Worm (Caenorhabditis elegans): ENCODE data around the gene apc-17.

apc-17 gene

ce11 chrII:11094431-11094830, 13.5 kb upstream of the apc-17 start (continued):
- TF ChIP-seq hsf-1 (GFP tag; IDR thresholded peaks at IDR 0.05) (no peak), madf-3 (GFP tag; IDR thresholded peaks at IDR 0.05) (no peak), ceh-91 (GFP tag; IDR thresholded peaks at IDR 0.05) (no peak), T26A5.8 (tag; optimal IDR thresholded peaks at IDR 0.05) (no peak), madf-10 (tag; optimal IDR thresholded peaks at IDR 0.05) (no peak), K12H6.12 (tag; optimal IDR thresholded peaks at IDR 0.05) (no peak)

- TF ChIP-seq fkh-3 (tag; optimal IDR thresholded peaks at IDR 0.05) (peak; percentile 16), let-607 (tag; optimal IDR thresholded peaks at IDR 0.05) (no peak), attf-3 (GFP tag; conservative IDR thresholded peaks at IDR 0.05) (no peak), pha-4 (tag; optimal IDR thresholded peaks at IDR 0.05) (no peak), hrde-1 (tag; optimal IDR thresholded peaks at IDR 0.05; ENCODE audit: borderline replicate concordance) (peak; percentile 51), snpc-4 (GFP tag; optimal IDR thresholded peaks at IDR 0.05) (no peak), snpc-4 (tag; optimal IDR thresholded peaks at IDR 0.05) (no peak), B0019.2 (GFP tag; conservative IDR thresholded peaks at IDR 0.05) (no peak), F39B2.1 (GFP tag; IDR thresholded peaks at IDR 0.05) (peak; percentile 67; the same call in 1 of the 2 replicates), lin-54 (GFP tag; optimal IDR thresholded peaks at IDR 0.05) (peak; percentile 41), ekl-4 (GFP tag; IDR thresholded peaks at IDR 0.05) (peak; percentile 75), lin-40 (tag; optimal IDR thresholded peaks at IDR 0.05) (no peak), K11D2.4 (GFP tag; IDR thresholded peaks at IDR 0.05) (no peak), lsl-1 (GFP tag; optimal IDR thresholded peaks at IDR 0.05) (peak; percentile 39), xnd-1 (tag; optimal IDR thresholded peaks at IDR 0.05) (peak; percentile 38), egl-44 (GFP tag; IDR thresholded peaks at IDR 0.05) (no peak), ztf-18 (tag; optimal IDR thresholded peaks at IDR 0.05) (peak; percentile 18), nhr-27 (tag; optimal IDR thresholded peaks at IDR 0.05) (no peak), atf-7 (tag; optimal IDR thresholded peaks at IDR 0.05) (no peak), hmg-1.2 (GFP tag; IDR thresholded peaks at IDR 0.05) (0 out of 2 replicates have a peak, but pooled peaks have one; percentile 14), athp-1 (tag; optimal IDR thresholded peaks at IDR 0.05) (peak; percentile 12), snpc-3.4 (tag; optimal IDR thresholded peaks at IDR 0.05) (peak; percentile 27), madf-8 (GFP tag; conservative IDR thresholded peaks at IDR 0.05) (no peak), gei-17 (GFP tag; optimal IDR thresholded peaks at IDR 0.05) (no peak), ccch-3 (GFP tag; optimal IDR thresholded peaks at IDR 0.05) (no peak), C06A6.2 (GFP tag; conservative IDR thresholded peaks at IDR 0.05) (no peak), B0336.3 (GFP tag; IDR thresholded peaks at IDR 0.05) (peak; percentile 80), ama-1 (optimal IDR thresholded peaks at IDR 0.05) (no peak), ama-1 (GFP tag; optimal IDR thresholded peaks at IDR 0.05) (peak; percentile 7 to 60), Y67H2A.10 (GFP tag; conservative IDR thresholded peaks at IDR 0.05) (no peak), F57A8.1 (GFP tag; optimal IDR thresholded peaks at IDR 0.05) (peak; percentile 21), F33H1.4 (GFP tag; IDR thresholded peaks at IDR 0.05) (peak; percentile 45), unc-62 (GFP tag; optimal IDR thresholded peaks at IDR 0.05) (no peak), D2030.7 (GFP tag; IDR thresholded peaks at IDR 0.05) (no peak; the same call in 1 of the 2 replicates), mes-4 (tag; optimal IDR thresholded peaks at IDR 0.05) (no peak), efl-1 (GFP tag; optimal IDR thresholded peaks at IDR 0.05) (peak; percentile 6), Y95B8A.8 (GFP tag; IDR thresholded peaks at IDR 0.05) (no peak), T26A5.8 (tag; optimal IDR thresholded peaks at IDR 0.05) (peak; percentile 8), mel-28 (tag; optimal IDR thresholded peaks at IDR 0.05; ENCODE audit: borderline replicate concordance) (no peak), him-1 (tag; optimal IDR thresholded peaks at IDR 0.05) (peak; percentile 13), madf-6 (GFP tag; IDR thresholded peaks at IDR 0.05) (peak; percentile 59), C17E4.6 (GFP tag; IDR thresholded peaks at IDR 0.05) (0 out of 2 replicates have a peak, but pooled peaks have one; percentile 34), rcor-1 (GFP tag; IDR thresholded peaks at IDR 0.05) (peak; percentile 60)
These were observed 11.7 kb upstream of the apc-17 start, which contains the start of gene nbs-1 for ce11 chrII:11096233-11096632. Gene nbs-1 (minus strand): TSS chrII:11096478.

All from whole organism, young adult.